Worm (Caenorhabditis elegans): ENCODE data around the gene F19B2.7.

The F19B2.7 gene

ce11 chrV:20162290-20163104 lies 11.0 kb downstream of the F19B2.7 start:
- TF ChIP-seq mxl-3 (GFP tag; optimal IDR thresholded peaks at IDR 0.05) (no peak), T20F7.1 (GFP tag; optimal IDR thresholded peaks at IDR 0.05) (peak; percentile 61), ztf-11 (tag; optimal IDR thresholded peaks at IDR 0.05) (no peak), spr-1 (tag; optimal IDR thresholded peaks at IDR 0.05) (no peak), nhr-28 (tag; optimal IDR thresholded peaks at IDR 0.05) (no peak), fos-1 (tag; optimal IDR thresholded peaks at IDR 0.05) (no peak), daf-19 (GFP tag; conservative IDR thresholded peaks at IDR 0.05) (no peak), dve-1 (tag; optimal IDR thresholded peaks at IDR 0.05; ENCODE audit: insufficient read depth) (peak; percentile 82), ama-1 (optimal IDR thresholded peaks at IDR 0.05) (no peak), nhr-102 (tag; optimal IDR thresholded peaks at IDR 0.05) (peak; percentile 23), daf-8 (GFP tag; IDR thresholded peaks at IDR 0.05) (no peak), arid-1 (GFP tag; conservative IDR thresholded peaks at IDR 0.05) (peak; percentile 30; the same call in 1 of the 2 replicates), tag-97 (GFP tag; IDR thresholded peaks at IDR 0.05) (no peak), snpc-4 (tag; optimal IDR thresholded peaks at IDR 0.05) (no peak), zip-2 (tag; optimal IDR thresholded peaks at IDR 0.05) (peak; percentile 30), mes-2 (tag; optimal IDR thresholded peaks at IDR 0.05; ENCODE audit: poor library complexity, severe bottlenecking) (peak; percentile 56), rbr-2 (tag; optimal IDR thresholded peaks at IDR 0.05) (no peak), madf-9 (GFP tag; conservative IDR thresholded peaks at IDR 0.05) (no peak), nhr-111 (GFP tag; optimal IDR thresholded peaks at IDR 0.05) (no peak), Y5F2A.4 (GFP tag; optimal IDR thresholded peaks at IDR 0.05) (no peak), mdt-29 (GFP tag; IDR thresholded peaks at IDR 0.05) (0 out of 2 replicates have a peak, but pooled peaks have one; percentile 5), aha-1 (tag) (peak; percentile 28), lsy-2 (tag; optimal IDR thresholded peaks at IDR 0.05) (peak in 1 of 2 experiments; percentile 50), lin-29 (GFP tag; IDR thresholded peaks at IDR 0.05) (no peak), snpc-1.2 (GFP tag; IDR thresholded peaks at IDR 0.05) (no peak), lim-7 (GFP tag; IDR thresholded peaks at IDR 0.05) (no peak), ces-1 (GFP tag; optimal IDR thresholded peaks at IDR 0.05) (no peak), egl-43 (GFP tag; IDR thresholded peaks at IDR 0.05) (no peak), nhr-76 (tag; optimal IDR thresholded peaks at IDR 0.05) (no peak), daf-16 (GFP tag; optimal IDR thresholded peaks at IDR 0.05) (peak in 1 of 2 experiments; percentile 16), daf-16 (tag; optimal IDR thresholded peaks at IDR 0.05) (peak; percentile 74), Y105C5A.15 (GFP tag; IDR thresholded peaks at IDR 0.05) (0 out of 2 replicates have a peak, but pooled peaks have one; percentile 4), vab-7 (GFP tag; IDR thresholded peaks at IDR 0.05) (no peak), pha-4 (GFP tag; IDR thresholded peaks at IDR 0.05) (peak; percentile 60; the same call in 1 of the 2 replicates), pha-4 (tag; optimal IDR thresholded peaks at IDR 0.05) (no peak), lin-13 (GFP tag; optimal IDR thresholded peaks at IDR 0.05) (peak; percentile 12), ceh-62 (tag; optimal IDR thresholded peaks at IDR 0.05) (no peak), hlh-11 (tag; optimal IDR thresholded peaks at IDR 0.05) (peak; percentile 6), lin-38 (GFP tag; IDR thresholded peaks at IDR 0.05) (peak; percentile 56), mep-1 (tag; optimal IDR thresholded peaks at IDR 0.05) (peak; percentile 73), ZK546.5 (tag; optimal IDR thresholded peaks at IDR 0.05) (no peak), unc-62 (GFP tag; optimal IDR thresholded peaks at IDR 0.05 in 1 of 2) (no peak), unc-62 (tag; optimal IDR thresholded peaks at IDR 0.05) (no peak), ctbp-1 (GFP tag; IDR thresholded peaks at IDR 0.05) (peak; percentile 18; the same call in 1 of the 2 replicates), zfp-3 (GFP tag; conservative IDR thresholded peaks at IDR 0.05) (peak; percentile 90), nhr-11 (tag; optimal IDR thresholded peaks at IDR 0.05) (no peak), unc-130 (GFP tag; optimal IDR thresholded peaks at IDR 0.05) (no peak), dpl-1 (GFP tag; optimal IDR thresholded peaks at IDR 0.05) (no peak), egl-27 (tag; optimal IDR thresholded peaks at IDR 0.05) (no peak), hmg-1.1 (GFP tag; IDR thresholded peaks at IDR 0.05) (no peak), T26A8.4 (GFP tag; IDR thresholded peaks at IDR 0.05) (peak; percentile 88)
